Worm (Caenorhabditis elegans) whole organism, young adult: ENCODE measurements around the gene T24E12.3.

Experiments
- B0019.2 ChIP-seq: fragments of 200-800 bp; sonication (Bioruptor generic); conservative IDR thresholded peaks from 2 replicates; pipeline ENCODE4 v1.3.6; 2022; ENCODE audit warnings: missing genetic modification reagents, missing genetic modification characterization, missing compliant biosample characterization
- F33H1.4 ChIP-seq: fragments of 200-800 bp; sonication (Bioruptor generic); IDR thresholded peaks from 2 replicates; pipeline ENCODE4 v1.3.6; 2022; ENCODE audit warnings: missing genetic modification reagents, missing genetic modification characterization, missing compliant biosample characterization
- ama-1 ChIP-seq, 3 experiments: fragments of 150-350 bp in 1 of 3; sonication (generic microtip) in 2 of 3; optimal IDR thresholded peaks; 2 replicates each; lab custom pipeline; 2014 to 2018; ENCODE audit warnings: missing biosample characterization in 2 of 3, missing genetic modification characterization in 2 of 3, missing genetic modification reagents in 2 of 3
- chd-7 ChIP-seq: sonication (generic microtip); optimal IDR thresholded peaks from 2 replicates; lab custom pipeline; 2016; ENCODE audit warnings: mild to moderate bottlenecking, missing genetic modification characterization, moderate library complexity, missing compliant biosample characterization
- hmg-1.2 ChIP-seq: fragments of 200-800 bp; sonication (Bioruptor generic); IDR thresholded peaks from 2 replicates; pipeline ENCODE4 v1.3.6; 2022; ENCODE audit warnings: missing genetic modification reagents, missing genetic modification characterization, missing compliant biosample characterization
- rpc-1 ChIP-seq, 2 experiments: fragments of 150-350 bp in 1 of 2; sonication (generic microtip) in 1 of 2; optimal IDR thresholded peaks; 2 replicates each; lab custom pipeline; 2014 to 2018; ENCODE audit warnings: missing biosample characterization in 1 of 2, missing genetic modification characterization in 1 of 2, missing genetic modification reagents in 1 of 2, missing genotype in 1 of 2

- TF ChIP-seq chd-7 (tag; lab: Kevin White, UChicago), result no peak
- peak; percentile 52 for TF ChIP-seq F33H1.4 (GFP tag; lab: Robert Waterston, UW)
- TF ChIP-seq ama-1 (optimal IDR thresholded peaks at IDR 0.05; lab: Kevin White, UChicago), result no peak
- no peak for TF ChIP-seq ama-1 (GFP tag; optimal IDR thresholded peaks at IDR 0.05; lab: Kevin White, UChicago)
- TF ChIP-seq B0019.2 (GFP tag; lab: Robert Waterston, UW), result no peak
- no peak for TF ChIP-seq hmg-1.2
- no peak for TF ChIP-seq rpc-1 (optimal IDR thresholded peaks at IDR 0.05; lab: Kevin White, UChicago)
- TF ChIP-seq rpc-1 (tag; optimal IDR thresholded peaks at IDR 0.05; lab: Kevin White, UChicago), result no peak
Observed at ce11 chrII:3808643-3809042, 32.8 kb downstream of the T24E12.3 start.
